Fruit fly (Drosophila melanogaster) whole organism, embryonic: ENCODE results near the gene CG33203.

Experiments
- Adf1 ChIP-seq: fragments of 200-800 bp; sonication (Bioruptor generic); IDR thresholded peaks from 2 replicates; pipeline ENCODE4 v1.3.6; 2022; ENCODE audit warnings: missing biosample characterization, missing genetic modification characterization
- Bteb2 ChIP-seq: fragments of 200-800 bp; sonication (Bioruptor generic); optimal IDR thresholded peaks from 2 replicates; lab custom pipeline; 2016; ENCODE audit warnings: missing biosample characterization, missing genetic modification characterization
- CG10321 ChIP-seq: fragments of 200-800 bp; sonication (Bioruptor generic); IDR thresholded peaks from 2 replicates; pipeline ENCODE4 v1.3.6; 2022; ENCODE audit warnings: missing biosample characterization, missing genetic modification characterization
- CG10366 ChIP-seq: fragments of 200-800 bp; sonication (Bioruptor generic); IDR thresholded peaks from 2 replicates; pipeline ENCODE4 v1.3.6; 2022; ENCODE audit warnings: missing biosample characterization, missing genetic modification characterization
- CG11085 ChIP-seq: fragments of 200-800 bp; sonication (Bioruptor generic); IDR thresholded peaks from 2 replicates; pipeline ENCODE4 v1.3.6; 2022; ENCODE audit warnings: missing biosample characterization, missing genetic modification characterization
- CG11247 ChIP-seq: fragments of 200-800 bp; sonication (Bioruptor generic); IDR thresholded peaks from 2 replicates; pipeline ENCODE4 v1.3.6; 2022; ENCODE audit warnings: missing biosample characterization, missing genetic modification characterization
- CG12104 ChIP-seq: fragments of 200-800 bp; sonication (Bioruptor generic); optimal IDR thresholded peaks from 3 replicates; lab custom pipeline; 2016; ENCODE audit warnings: missing biosample characterization, missing genetic modification characterization
- CG12155 ChIP-seq: fragments of 200-800 bp; sonication (Bioruptor generic); optimal IDR thresholded peaks from 3 replicates; lab custom pipeline; 2016; ENCODE audit warnings: missing biosample characterization, missing genetic modification characterization
- CG14667 ChIP-seq: fragments of 200-800 bp; sonication (Bioruptor generic); IDR thresholded peaks from 2 replicates; pipeline ENCODE4 v1.3.6; 2022; ENCODE audit warnings: missing biosample characterization, missing genetic modification characterization
- CG14710 ChIP-seq: fragments of 200-800 bp; sonication (Bioruptor generic); optimal IDR thresholded peaks from 3 replicates; lab custom pipeline; 2019; ENCODE audit warnings: missing biosample characterization, mild to moderate bottlenecking, missing genetic modification characterization, moderate library complexity
- CG15601 ChIP-seq: fragments of 200-800 bp; sonication (Bioruptor generic); optimal IDR thresholded peaks from 3 replicates; lab custom pipeline; 2019; ENCODE audit warnings: missing biosample characterization, mild to moderate bottlenecking, missing genetic modification characterization, moderate library complexity
- CG17829 ChIP-seq: fragments of 200-800 bp; optimal IDR thresholded peaks from 2 replicates; lab custom pipeline; 2019; ENCODE audit warnings: missing biosample characterization, mild to moderate bottlenecking, missing genetic modification characterization, moderate library complexity
- CG18011 ChIP-seq: fragments of 200-800 bp; sonication (Bioruptor generic); optimal IDR thresholded peaks from 2 replicates; lab custom pipeline; 2017; ENCODE audit warnings: missing biosample characterization, missing genetic modification characterization, mild to moderate bottlenecking, moderate library complexity, missing genotype
- CG18764 ChIP-seq: fragments of 200-800 bp; sonication (Bioruptor generic); optimal IDR thresholded peaks from 3 replicates; lab custom pipeline; 2016; ENCODE audit warnings: missing biosample characterization, missing genetic modification characterization
- CG3407 ChIP-seq: fragments of 200-800 bp; sonication (Bioruptor generic); optimal IDR thresholded peaks from 2 replicates; lab custom pipeline; 2018; ENCODE audit warnings: missing biosample characterization, mild to moderate bottlenecking, missing genetic modification characterization
- CG34376 ChIP-seq: fragments of 200-800 bp; sonication (Bioruptor generic); optimal IDR thresholded peaks from 2 replicates; lab custom pipeline; 2018; ENCODE audit warnings: missing biosample characterization, mild to moderate bottlenecking, missing genetic modification characterization
- CG4820 ChIP-seq: fragments of 200-800 bp; sonication (Bioruptor generic); optimal IDR thresholded peaks from 3 replicates; lab custom pipeline; 2016; ENCODE audit warnings: missing biosample characterization, missing genetic modification characterization
- CG6272 ChIP-seq: fragments of 200-800 bp; sonication (Bioruptor generic); IDR thresholded peaks from 2 replicates; pipeline ENCODE4 v1.3.6; 2022; ENCODE audit warnings: missing biosample characterization, missing genetic modification characterization
- CG6689 ChIP-seq: fragments of 200-800 bp; sonication (Bioruptor generic); IDR thresholded peaks from 2 replicates; pipeline ENCODE4 v1.3.6; 2022; ENCODE audit warnings: missing biosample characterization, missing genetic modification characterization
- CG7786 ChIP-seq: fragments of 200-800 bp; sonication (Bioruptor generic); optimal IDR thresholded peaks from 2 replicates; lab custom pipeline; 2016; ENCODE audit warnings: missing biosample characterization, missing genetic modification characterization
- CG7839 ChIP-seq: fragments of 200-800 bp; sonication (Bioruptor generic); optimal IDR thresholded peaks from 3 replicates; lab custom pipeline; 2018; ENCODE audit warnings: missing biosample characterization, mild to moderate bottlenecking, missing genetic modification characterization, moderate library complexity
- CG9609 ChIP-seq: fragments of 200-800 bp; sonication (Bioruptor generic); optimal IDR thresholded peaks from 3 replicates; lab custom pipeline; 2016; ENCODE audit warnings: missing biosample characterization, missing genetic modification characterization
- CG9817 ChIP-seq: fragments of 200-800 bp; sonication (Bioruptor generic); optimal IDR thresholded peaks from 2 replicates; lab custom pipeline; 2018; ENCODE audit warnings: missing biosample characterization, mild to moderate bottlenecking, missing genetic modification characterization, moderate library complexity
- Dll ChIP-seq: fragments of 200-800 bp; sonication (Bioruptor generic); IDR thresholded peaks from 4 replicates; pipeline ENCODE4 v1.3.6; 2022; ENCODE audit warnings: missing biosample characterization, missing genetic modification characterization; ENCODE audit not compliant: partially characterized antibody
- Dref ChIP-seq: fragments of 200-800 bp; sonication (Bioruptor generic); IDR thresholded peaks from 2 replicates; pipeline ENCODE4 v1.3.6; 2022; ENCODE audit warnings: missing biosample characterization, missing genetic modification characterization
- Fer1 ChIP-seq: fragments of 200-800 bp; sonication (Bioruptor generic); optimal IDR thresholded peaks from 2 replicates; lab custom pipeline; 2017; ENCODE audit warnings: missing biosample characterization, mild to moderate bottlenecking, missing genetic modification characterization
- HLH4C ChIP-seq: fragments of 200-800 bp; sonication (Bioruptor generic); IDR thresholded peaks from 3 replicates; pipeline ENCODE4 v1.3.6; 2022; ENCODE audit warnings: missing biosample characterization, missing genetic modification characterization; ENCODE audit not compliant: partially characterized antibody
- HLHmδ ChIP-seq: fragments of 200-800 bp; sonication (Bioruptor generic); optimal IDR thresholded peaks from 2 replicates; lab custom pipeline; 2018; ENCODE audit warnings: missing biosample characterization, mild to moderate bottlenecking, missing genetic modification characterization, moderate library complexity
- Lim3 ChIP-seq: fragments of 200-800 bp; sonication (Bioruptor generic); IDR thresholded peaks from 2 replicates; pipeline ENCODE4 v1.3.6; 2022; ENCODE audit warnings: missing biosample characterization, missing genetic modification characterization
- Lpt ChIP-seq: fragments of >200 bp; optimal IDR thresholded peaks from 2 replicates; lab custom pipeline; 2018; ENCODE audit warnings: missing biosample characterization, missing genetic modification characterization
- Ravus ChIP-seq: fragments of 200-800 bp; sonication (Bioruptor generic); IDR thresholded peaks from 2 replicates; pipeline ENCODE4 v1.3.6; 2022; ENCODE audit warnings: missing biosample characterization, missing genetic modification characterization
- Spps ChIP-seq: fragments of 200-800 bp; sonication (Bioruptor generic); optimal IDR thresholded peaks from 2 replicates; lab custom pipeline; 2018; ENCODE audit warnings: missing biosample characterization, mild to moderate bottlenecking, missing genetic modification characterization
- Trl ChIP-seq, 3 experiments: fragments of >200 bp in 2 of 3; fragments of 200-800 bp in 1 of 3; sonication (Bioruptor generic) in 1 of 3; optimal IDR thresholded peaks; 2 replicates in 1 of 3; 3 replicates in 2 of 3; lab custom pipeline; 2016 to 2017; ENCODE audit warnings: missing biosample characterization in 1 of 3, missing genetic modification characterization in 1 of 3
- ase ChIP-seq: fragments of 200-800 bp; sonication (Bioruptor generic); IDR thresholded peaks from 3 replicates; pipeline ENCODE4 v1.3.6; 2022; ENCODE audit warnings: missing biosample characterization, missing genetic modification characterization
- ash1 ChIP-seq: fragments of 200-800 bp; sonication (Bioruptor generic); optimal IDR thresholded peaks from 2 replicates; lab custom pipeline; 2018; ENCODE audit warnings: missing biosample characterization, mild to moderate bottlenecking, missing genetic modification characterization
- ato ChIP-seq: fragments of 200-800 bp; sonication (Bioruptor generic); IDR thresholded peaks from 2 replicates; pipeline ENCODE4 v1.3.6; 2022; ENCODE audit warnings: missing biosample characterization, missing genetic modification characterization; ENCODE audit not compliant: partially characterized antibody
- bbx ChIP-seq: fragments of 200-800 bp; sonication (Bioruptor generic); IDR thresholded peaks from 2 replicates; pipeline ENCODE4 v1.3.6; 2022; ENCODE audit warnings: missing biosample characterization, missing genetic modification characterization; ENCODE audit not compliant: partially characterized antibody
- btn ChIP-seq: fragments of 200-800 bp; sonication (Bioruptor generic); optimal IDR thresholded peaks from 2 replicates; lab custom pipeline; 2016; ENCODE audit warnings: missing biosample characterization, missing genetic modification characterization
- crp ChIP-seq, 2 experiments: fragments of 200-800 bp; sonication (Bioruptor generic); optimal IDR thresholded peaks; 2 replicates in 1 of 2; 3 replicates in 1 of 2; lab custom pipeline; 2017; ENCODE audit warnings: missing biosample characterization in 2 of 2, missing genetic modification characterization in 2 of 2, mild to moderate bottlenecking in 1 of 2, moderate library complexity in 1 of 2
- eyg ChIP-seq: fragments of 200-800 bp; sonication (Bioruptor generic); optimal IDR thresholded peaks from 3 replicates; lab custom pipeline; 2016; ENCODE audit warnings: missing biosample characterization, missing genetic modification characterization
- fru ChIP-seq: fragments of >200 bp; optimal IDR thresholded peaks from 2 replicates; lab custom pipeline; 2017
- gcm ChIP-seq: fragments of 200-800 bp; sonication (Bioruptor generic); optimal IDR thresholded peaks from 2 replicates; lab custom pipeline; 2019; ENCODE audit warnings: missing biosample characterization, mild to moderate bottlenecking, missing genetic modification characterization, moderate library complexity
- gcm2 ChIP-seq: fragments of 200-800 bp; sonication (Bioruptor generic); optimal IDR thresholded peaks from 2 replicates; lab custom pipeline; 2016; ENCODE audit warnings: missing biosample characterization, missing genetic modification characterization
- hth ChIP-seq: fragments of >200 bp; optimal IDR thresholded peaks from 2 replicates; lab custom pipeline; 2017; ENCODE audit warnings: inconsistent platforms
- pho ChIP-seq: fragments of 200-800 bp; sonication (Bioruptor generic); optimal IDR thresholded peaks from 2 replicates; lab custom pipeline; 2016; ENCODE audit warnings: missing biosample characterization, missing genetic modification characterization
- schlank ChIP-seq: fragments of 200-800 bp; sonication (Bioruptor generic); optimal IDR thresholded peaks from 2 replicates; lab custom pipeline; 2018; ENCODE audit warnings: missing biosample characterization, mild to moderate bottlenecking, missing genetic modification characterization
- ssp ChIP-seq: fragments of 200-800 bp; sonication (Bioruptor generic); IDR thresholded peaks from 2 replicates; pipeline ENCODE4 v1.3.6; 2022; ENCODE audit warnings: missing biosample characterization, missing genetic modification characterization
- trh ChIP-seq: fragments of 200-800 bp; sonication (Bioruptor generic); optimal IDR thresholded peaks from 2 replicates; lab custom pipeline; 2016; ENCODE audit warnings: missing biosample characterization, missing genetic modification characterization
- twi ChIP-seq: fragments of 200-800 bp; optimal IDR thresholded peaks from 2 replicates; lab custom pipeline; 2019; ENCODE audit warnings: missing biosample characterization, mild to moderate bottlenecking, missing genetic modification characterization, moderate library complexity
- z ChIP-seq: fragments of 200-800 bp; sonication (Bioruptor generic); IDR thresholded peaks from 3 replicates; pipeline ENCODE4 v1.3.6; 2022; ENCODE audit warnings: missing biosample characterization, missing genetic modification characterization

CG33203 gene

DNA sequence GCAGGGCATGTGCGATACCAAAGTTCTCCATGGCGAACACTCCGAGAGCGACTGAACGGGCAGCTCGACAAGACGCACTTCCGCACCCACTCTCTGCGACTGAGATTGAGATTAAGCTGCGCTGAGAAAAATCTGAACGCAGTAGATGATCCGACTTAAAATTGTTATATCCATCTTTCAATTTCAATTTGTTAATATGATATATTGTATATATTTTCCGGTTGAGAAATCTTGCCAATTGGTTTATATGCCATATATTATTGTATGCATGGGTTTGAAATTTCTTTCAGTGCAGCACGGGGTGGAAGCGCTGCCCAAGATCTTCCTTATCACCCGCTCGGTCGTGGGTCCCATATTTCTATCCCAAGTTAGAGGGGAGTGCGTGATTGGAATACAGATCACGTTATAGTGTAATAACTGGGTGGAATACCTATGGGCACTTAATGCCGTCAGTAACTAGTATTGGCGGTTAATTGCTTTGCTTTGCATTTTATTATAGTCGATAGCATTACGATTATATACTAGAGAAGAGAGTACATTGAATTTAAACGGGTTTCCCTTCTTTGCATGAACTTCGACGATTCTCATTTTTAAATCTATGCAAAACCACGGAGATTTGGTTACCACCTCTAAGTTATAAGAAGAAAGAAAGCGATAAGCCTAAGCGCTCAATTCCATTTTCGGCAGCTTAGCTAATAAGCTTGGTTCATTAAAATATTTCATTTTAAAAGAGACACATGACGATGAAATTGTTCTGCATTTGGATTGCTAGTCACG, 7.3 kb downstream of the CG33203 start, which contains the start of the genes Nepl19 and Nepl20 (continued):
- peak; percentile 22 for TF ChIP-seq trh (GFP tag; lab: Kevin White, UChicago)
- peak; percentile 76 for TF ChIP-seq CG12155 (GFP tag; lab: Kevin White, UChicago)
- no peak for TF ChIP-seq HLHmδ (GFP tag; lab: Kevin White, UChicago)
- peak; percentile 88 for TF ChIP-seq CG7839 (tag; lab: Kevin White, UChicago)
- TF ChIP-seq CG14710 (tag; lab: Kevin White, UChicago) = peak; percentile 69
- peak; percentile 71 for TF ChIP-seq CG14667 (GFP tag; lab: Robert Waterston, UW)
- TF ChIP-seq CG7786 (GFP tag; lab: Kevin White, UChicago) = peak; percentile 43
- no peak for TF ChIP-seq bbx (GFP tag; lab: Robert Waterston, UW)
- peak; percentile 65 for TF ChIP-seq CG34376 (GFP tag; lab: Kevin White, UChicago)
- no peak; the same call in 1 of the 2 replicates for TF ChIP-seq Lim3 (GFP tag; lab: Robert Waterston, UW)
- TF ChIP-seq HLH4C (GFP tag; lab: Robert Waterston, UW) = no peak
- peak in 1 of 2 experiments; percentile 9 for TF ChIP-seq crp (GFP tag; optimal IDR thresholded peaks at IDR 0.05; lab: Kevin White, UChicago)
- 0 out of 3 replicates have a peak, but pooled peaks have one; percentile 16 for TF ChIP-seq z
- peak; percentile 77 for TF ChIP-seq CG6272 (GFP tag; lab: Robert Waterston, UW)
- no peak for TF ChIP-seq Lpt (GFP tag; lab: Kevin White, UChicago)
- TF ChIP-seq Adf1 (GFP tag; lab: Robert Waterston, UW) = peak; percentile 46
- TF ChIP-seq Fer1 = peak; percentile 87
- TF ChIP-seq CG3407 (GFP tag; lab: Kevin White, UChicago) = peak; percentile 52
- peak; percentile 84 for TF ChIP-seq CG17829
- peak; percentile 84 for TF ChIP-seq CG6689 (GFP tag; lab: Robert Waterston, UW)
- TF ChIP-seq pho (GFP tag; lab: Kevin White, UChicago) = peak; percentile 34
- peak; percentile 79 for TF ChIP-seq CG4820 (GFP tag; lab: Kevin White, UChicago)
- no peak for TF ChIP-seq CG10321 (GFP tag; lab: Robert Waterston, UW)
- peak; percentile 45 for TF ChIP-seq Bteb2 (GFP tag; lab: Kevin White, UChicago)
- TF ChIP-seq gcm (GFP tag; lab: Kevin White, UChicago) = peak; percentile 70
- TF ChIP-seq CG18011 = no peak
- peak; percentile 50 for TF ChIP-seq twi
- no peak for TF ChIP-seq fru (lab: Kevin White, UChicago)
- TF ChIP-seq CG10366 (GFP tag; lab: Robert Waterston, UW) = peak; percentile 74
- TF ChIP-seq hth (lab: Kevin White, UChicago) = no peak
- no peak for TF ChIP-seq eyg (GFP tag; lab: Kevin White, UChicago)
- peak; percentile 38 for TF ChIP-seq gcm2 (GFP tag; lab: Kevin White, UChicago)
- TF ChIP-seq Spps (tag; lab: Kevin White, UChicago) = peak; percentile 64
- peak; percentile 67 for TF ChIP-seq CG12104 (GFP tag; lab: Kevin White, UChicago)
- TF ChIP-seq btn (GFP tag; lab: Kevin White, UChicago) = no peak
- TF ChIP-seq Ravus = peak; percentile 34; the same call in 1 of the 2 replicates
- 0 out of 4 replicates have a peak, but pooled peaks have one; percentile 43 for TF ChIP-seq Dll
- peak; percentile 54 for TF ChIP-seq CG18764 (GFP tag; lab: Kevin White, UChicago)
- no peak for TF ChIP-seq ato
- TF ChIP-seq ssp (GFP tag; lab: Robert Waterston, UW) = peak; percentile 76
- peak; percentile 82 for TF ChIP-seq ase
- TF ChIP-seq ash1 (GFP tag; lab: Kevin White, UChicago) = no peak
- TF ChIP-seq CG15601 (tag; lab: Kevin White, UChicago) = no peak
- peak; percentile 71 for TF ChIP-seq CG11247 (GFP tag; lab: Robert Waterston, UW)
- no peak for TF ChIP-seq CG9609 (GFP tag; lab: Kevin White, UChicago)
- TF ChIP-seq CG11085 (GFP tag; lab: Robert Waterston, UW) = peak; percentile 61
- TF ChIP-seq Trl (optimal IDR thresholded peaks at IDR 0.05; lab: Kevin White, UChicago) = no peak
- TF ChIP-seq Trl (GFP tag; optimal IDR thresholded peaks at IDR 0.05; lab: Kevin White, UChicago) = peak; percentile 36
- peak; percentile 66 for TF ChIP-seq schlank (tag; lab: Kevin White, UChicago)
- TF ChIP-seq CG9817 = peak; percentile 66
- no peak for TF ChIP-seq Dref
